Worm (Caenorhabditis elegans): ENCODE measurements around the gene gldi-3.

DNA sequence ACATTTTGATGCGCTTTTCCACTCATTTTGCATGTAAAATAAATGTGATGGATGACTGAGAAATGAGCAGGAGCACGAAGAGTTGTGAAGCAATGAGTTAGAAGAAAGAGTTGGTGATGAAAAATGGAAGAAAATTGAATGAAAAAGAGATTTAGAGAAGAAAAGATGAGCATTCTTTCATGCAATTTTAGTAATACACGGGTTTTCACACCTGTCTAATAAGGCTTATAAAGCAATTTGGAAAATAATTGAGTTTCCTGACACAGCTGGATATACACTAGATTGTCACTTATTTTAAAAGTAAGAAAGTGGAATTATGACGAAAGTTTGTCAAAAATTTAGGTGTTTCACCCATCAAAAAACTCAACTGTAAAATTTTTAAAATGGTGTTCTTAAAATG lies 30.9 kb upstream of the gldi-3 start:
- TF ChIP-seq ref-1 (GFP tag; conservative IDR thresholded peaks at IDR 0.05) (no peak), tab-1 (GFP tag; IDR thresholded peaks at IDR 0.05) (no peak), ztf-29 (GFP tag; IDR thresholded peaks at IDR 0.05) (no peak), med-1 (GFP tag; optimal IDR thresholded peaks at IDR 0.05; ENCODE audit: insufficient read depth) (no peak), flt-1 (GFP tag; IDR thresholded peaks at IDR 0.05) (no peak), klf-2 (GFP tag; conservative IDR thresholded peaks at IDR 0.05) (no peak), T22C8.4 (GFP tag; IDR thresholded peaks at IDR 0.05) (no peak), ztf-23 (GFP tag; IDR thresholded peaks at IDR 0.05) (no peak), cog-1 (tag; optimal IDR thresholded peaks at IDR 0.05) (no peak)
